Fruit fly (Drosophila melanogaster) whole organism, embryonic: ENCODE data around the gene pdm2.
A peak's percentile ranks its signal among the peaks of the same experiment; 100 is the strongest.

Experiments
- Adf1 ChIP-seq: fragments of 200-800 bp; sonication (Bioruptor generic); IDR thresholded peaks from 2 replicates; pipeline ENCODE4 v1.3.6; 2022; ENCODE audit warnings: missing biosample characterization, missing genetic modification characterization
- Awh ChIP-seq: fragments of 200-800 bp; sonication (Bioruptor generic); IDR thresholded peaks from 2 replicates; pipeline ENCODE4, ENCODE4 v1.3.6; 2022; ENCODE audit warnings: missing biosample characterization, missing genetic modification characterization
- CG10543 ChIP-seq: fragments of 200-800 bp; sonication (Bioruptor generic); optimal IDR thresholded peaks from 3 replicates; lab custom pipeline; 2017; ENCODE audit warnings: missing biosample characterization, mild to moderate bottlenecking, missing genetic modification characterization, moderate library complexity
- CG10979 ChIP-seq: fragments of 200-800 bp; sonication (Bioruptor generic); optimal IDR thresholded peaks from 2 replicates; lab custom pipeline; 2018; ENCODE audit warnings: missing biosample characterization, mild to moderate bottlenecking, missing genetic modification characterization, moderate library complexity
- CG11398 ChIP-seq: fragments of 200-800 bp; sonication (Bioruptor generic); optimal IDR thresholded peaks from 2 replicates; lab custom pipeline; 2016; ENCODE audit warnings: missing biosample characterization, missing genetic modification characterization
- CG12659 ChIP-seq: fragments of 200-800 bp; sonication (Bioruptor generic); optimal IDR thresholded peaks from 3 replicates; lab custom pipeline; 2017; ENCODE audit warnings: mild to moderate bottlenecking, missing biosample characterization, missing genetic modification reagents, missing genetic modification characterization
- CG12744 ChIP-seq: fragments of 200-800 bp; sonication (Bioruptor generic); optimal IDR thresholded peaks from 2 replicates; lab custom pipeline; 2016; ENCODE audit warnings: missing biosample characterization, missing genetic modification characterization
- CG12942 ChIP-seq: fragments of 200-800 bp; sonication (Bioruptor generic); optimal IDR thresholded peaks from 3 replicates; lab custom pipeline; 2016; ENCODE audit warnings: missing biosample characterization, missing genetic modification characterization
- CG13123 ChIP-seq: fragments of 200-800 bp; sonication (Bioruptor generic); optimal IDR thresholded peaks from 2 replicates; lab custom pipeline; 2016; ENCODE audit warnings: missing biosample characterization, missing genetic modification characterization
- CG15479 ChIP-seq: fragments of 200-800 bp; sonication (Bioruptor generic); optimal IDR thresholded peaks from 3 replicates; lab custom pipeline; 2019; ENCODE audit warnings: missing biosample characterization, mild to moderate bottlenecking, missing genetic modification characterization, moderate library complexity
- CG17568 ChIP-seq: fragments of 200-800 bp; sonication (Bioruptor generic); optimal IDR thresholded peaks from 2 replicates; lab custom pipeline; 2018; ENCODE audit warnings: missing biosample characterization, mild to moderate bottlenecking, missing genetic modification characterization, moderate library complexity
- CG17612 ChIP-seq: fragments of 200-800 bp; sonication (Bioruptor generic); IDR thresholded peaks from 2 replicates; pipeline ENCODE4 v1.3.6; 2022; ENCODE audit warnings: missing biosample characterization, missing genetic modification characterization
- CG17829 ChIP-seq: fragments of 200-800 bp; optimal IDR thresholded peaks from 2 replicates; lab custom pipeline; 2019; ENCODE audit warnings: missing biosample characterization, mild to moderate bottlenecking, missing genetic modification characterization, moderate library complexity
- CG2202 ChIP-seq: fragments of 200-800 bp; sonication (Bioruptor generic); optimal IDR thresholded peaks from 2 replicates; lab custom pipeline; 2018; ENCODE audit warnings: missing biosample characterization, mild to moderate bottlenecking, missing genetic modification characterization
- CG2889 ChIP-seq: fragments of 200-800 bp; sonication (Bioruptor generic); IDR thresholded peaks from 3 replicates; pipeline ENCODE4 v1.3.6; 2022; ENCODE audit warnings: missing biosample characterization, missing genetic modification characterization
- CG32532 ChIP-seq: fragments of 200-800 bp; sonication (Bioruptor generic); IDR thresholded peaks from 2 replicates; pipeline ENCODE4 v1.3.6; 2022; ENCODE audit warnings: missing biosample characterization, missing genetic modification characterization
- CG3281 ChIP-seq: fragments of 200-800 bp; sonication (Bioruptor generic); optimal IDR thresholded peaks from 3 replicates; lab custom pipeline; 2017; ENCODE audit warnings: missing biosample characterization, mild to moderate bottlenecking, missing genetic modification characterization
- CG6765 ChIP-seq: fragments of 200-800 bp; sonication (Bioruptor generic); optimal IDR thresholded peaks from 3 replicates; lab custom pipeline; 2017; ENCODE audit warnings: missing biosample characterization, mild to moderate bottlenecking, missing genetic modification characterization
- CG8089 ChIP-seq: fragments of 200-800 bp; sonication (Bioruptor generic); optimal IDR thresholded peaks from 3 replicates; lab custom pipeline; 2016; ENCODE audit warnings: missing biosample characterization, missing genetic modification characterization
- CoRest ChIP-seq: fragments of 200-800 bp; sonication (Bioruptor generic); optimal IDR thresholded peaks from 3 replicates; lab custom pipeline; 2018; ENCODE audit warnings: missing biosample characterization, mild to moderate bottlenecking, missing genetic modification characterization, moderate library complexity
- D19B ChIP-seq: fragments of 200-800 bp; sonication (Bioruptor generic); optimal IDR thresholded peaks from 2 replicates; lab custom pipeline; 2017; ENCODE audit warnings: missing biosample characterization, mild to moderate bottlenecking, missing genetic modification characterization
- ERR ChIP-seq: fragments of 200-800 bp; sonication (Bioruptor generic); optimal IDR thresholded peaks from 2 replicates; lab custom pipeline; 2016; ENCODE audit warnings: missing biosample characterization, missing genetic modification characterization
- H15 ChIP-seq: fragments of 200-800 bp; sonication (Bioruptor generic); IDR thresholded peaks from 3 replicates; pipeline ENCODE4 v1.3.6; 2022; ENCODE audit warnings: missing biosample characterization, missing genetic modification characterization
- HLHmδ ChIP-seq: fragments of 200-800 bp; sonication (Bioruptor generic); optimal IDR thresholded peaks from 2 replicates; lab custom pipeline; 2018; ENCODE audit warnings: missing biosample characterization, mild to moderate bottlenecking, missing genetic modification characterization, moderate library complexity
- Hmr ChIP-seq: fragments of 200-800 bp; sonication (Bioruptor generic); optimal IDR thresholded peaks from 3 replicates; lab custom pipeline; 2017; ENCODE audit warnings: mild to moderate bottlenecking, missing biosample characterization, missing genetic modification reagents, missing genetic modification characterization
- Hmx ChIP-seq: fragments of 200-800 bp; sonication (Bioruptor generic); optimal IDR thresholded peaks from 2 replicates; lab custom pipeline; 2016; ENCODE audit warnings: missing biosample characterization, missing genetic modification characterization
- Hr3 ChIP-seq: fragments of 200-800 bp; sonication (Bioruptor generic); optimal IDR thresholded peaks from 3 replicates; lab custom pipeline; 2016; ENCODE audit warnings: missing biosample characterization, missing genetic modification characterization
- Ptx1 ChIP-seq: fragments of 200-800 bp; sonication (Bioruptor generic); IDR thresholded peaks from 2 replicates; pipeline ENCODE4 v1.3.6; 2022; ENCODE audit warnings: missing biosample characterization, missing genetic modification characterization
- Ravus ChIP-seq: fragments of 200-800 bp; sonication (Bioruptor generic); IDR thresholded peaks from 2 replicates; pipeline ENCODE4 v1.3.6; 2022; ENCODE audit warnings: missing biosample characterization, missing genetic modification characterization
- Scr ChIP-seq: fragments of 200-800 bp; sonication (Bioruptor generic); IDR thresholded peaks from 2 replicates; pipeline ENCODE4 v1.3.6; 2022; ENCODE audit warnings: missing biosample characterization, missing genetic modification characterization; ENCODE audit not compliant: partially characterized antibody
- Spps ChIP-seq: fragments of 200-800 bp; sonication (Bioruptor generic); optimal IDR thresholded peaks from 2 replicates; lab custom pipeline; 2018; ENCODE audit warnings: missing biosample characterization, mild to moderate bottlenecking, missing genetic modification characterization
- Sry-β ChIP-seq: fragments of 200-800 bp; sonication (Bioruptor generic); optimal IDR thresholded peaks from 2 replicates; lab custom pipeline; 2018; ENCODE audit warnings: missing biosample characterization, mild to moderate bottlenecking, missing genetic modification characterization, moderate library complexity
- amos ChIP-seq: fragments of 200-800 bp; sonication (Bioruptor generic); IDR thresholded peaks from 2 replicates; pipeline ENCODE4 v1.3.6; 2022; ENCODE audit warnings: missing biosample characterization, missing genetic modification characterization; ENCODE audit not compliant: partially characterized antibody
- bigmax ChIP-seq: fragments of 200-800 bp; sonication (Bioruptor generic); optimal IDR thresholded peaks from 2 replicates; lab custom pipeline; 2018; ENCODE audit warnings: missing biosample characterization, mild to moderate bottlenecking, missing genetic modification characterization
- bowl ChIP-seq: fragments of 200-800 bp; sonication (Bioruptor generic); IDR thresholded peaks from 2 replicates; pipeline ENCODE4 v1.3.6; 2022; ENCODE audit warnings: missing biosample characterization, missing genetic modification characterization
- cad ChIP-seq: fragments of >200 bp; optimal IDR thresholded peaks from 2 replicates; lab custom pipeline; 2017; ENCODE audit warnings: missing biosample characterization, missing genetic modification characterization
- caup ChIP-seq: fragments of 200-800 bp; sonication (Bioruptor generic); optimal IDR thresholded peaks from 3 replicates; lab custom pipeline; 2017; ENCODE audit warnings: missing biosample characterization, mild to moderate bottlenecking, missing genetic modification characterization, moderate library complexity; ENCODE audit not compliant: severe bottlenecking
- danr ChIP-seq: fragments of 200-800 bp; sonication (Bioruptor generic); IDR thresholded peaks from 2 replicates; pipeline ENCODE4 v1.3.6; 2022; ENCODE audit warnings: missing biosample characterization, missing genetic modification characterization
- dati ChIP-seq: fragments of 200-800 bp; sonication (Bioruptor generic); IDR thresholded peaks from 2 replicates; pipeline ENCODE4 v1.3.6; 2022; ENCODE audit warnings: missing biosample characterization, missing genetic modification characterization
- eyg ChIP-seq: fragments of 200-800 bp; sonication (Bioruptor generic); optimal IDR thresholded peaks from 3 replicates; lab custom pipeline; 2016; ENCODE audit warnings: missing biosample characterization, missing genetic modification characterization
- fd3F ChIP-seq: fragments of 200-800 bp; sonication (Bioruptor generic); optimal IDR thresholded peaks from 2 replicates; lab custom pipeline; 2018; ENCODE audit warnings: missing biosample characterization, mild to moderate bottlenecking, missing genetic modification characterization, moderate library complexity
- her ChIP-seq: fragments of 200-800 bp; sonication (Bioruptor generic); optimal IDR thresholded peaks from 2 replicates; lab custom pipeline; 2016; ENCODE audit warnings: missing biosample characterization, missing genetic modification characterization
- jing ChIP-seq: fragments of 200-800 bp; sonication (Bioruptor generic); optimal IDR thresholded peaks from 2 replicates; lab custom pipeline; 2018; ENCODE audit warnings: missing biosample characterization, mild to moderate bottlenecking, missing genetic modification characterization
- p53 ChIP-seq: fragments of 200-800 bp; sonication (Bioruptor generic); optimal IDR thresholded peaks from 2 replicates; lab custom pipeline; 2016; ENCODE audit warnings: missing biosample characterization, missing genetic modification characterization
- pfk ChIP-seq: fragments of 200-800 bp; sonication (Bioruptor generic); optimal IDR thresholded peaks from 2 replicates; lab custom pipeline; 2018; ENCODE audit warnings: missing biosample characterization, mild to moderate bottlenecking, missing genetic modification characterization, moderate library complexity
- sens-2 ChIP-seq: fragments of 200-800 bp; sonication (Bioruptor generic); IDR thresholded peaks from 2 replicates; pipeline ENCODE4 v1.3.6; 2022; ENCODE audit warnings: missing biosample characterization, missing genetic modification characterization
- seq ChIP-seq: fragments of 200-800 bp; sonication (Bioruptor generic); IDR thresholded peaks from 2 replicates; pipeline ENCODE4 v1.3.6; 2022; ENCODE audit warnings: missing biosample characterization, missing genetic modification characterization
- shn ChIP-seq: fragments of 200-800 bp; sonication (Bioruptor generic); optimal IDR thresholded peaks from 3 replicates; lab custom pipeline; 2016; ENCODE audit warnings: missing biosample characterization, missing genetic modification characterization
- tap ChIP-seq: fragments of 200-800 bp; optimal IDR thresholded peaks from 3 replicates; lab custom pipeline; 2019; ENCODE audit warnings: missing biosample characterization, mild to moderate bottlenecking, missing genetic modification characterization, moderate library complexity
- vvl ChIP-seq: fragments of 200-800 bp; sonication (Bioruptor generic); IDR thresholded peaks from 2 replicates; pipeline ENCODE4 v1.3.6; 2022; ENCODE audit warnings: missing biosample characterization, missing genetic modification characterization

The pdm2 gene

dm6 chr2L:12704418-12704920 lies 47.5 kb downstream of the pdm2 start, which contains the start of the genes CG5776 and spict (continued):
- TF ChIP-seq fd3F (GFP tag; lab: Kevin White, UChicago) = peak; percentile 67
- TF ChIP-seq p53 (GFP tag; lab: Kevin White, UChicago) = no peak
- TF ChIP-seq Ptx1 (GFP tag; lab: Robert Waterston, UW) = peak; percentile 89
- peak; percentile 91 for TF ChIP-seq Hmr (GFP tag; lab: Kevin White, UChicago)
- TF ChIP-seq ERR = no peak
- no peak for TF ChIP-seq cad (GFP tag; lab: Kevin White, UChicago)
- TF ChIP-seq CG11398 = no peak
- peak; percentile 85 for TF ChIP-seq vvl (GFP tag; lab: Robert Waterston, UW)
- peak; percentile 57; the same call in 1 of the 3 replicates for TF ChIP-seq H15 (GFP tag; lab: Robert Waterston, UW)
- peak; percentile 40 for TF ChIP-seq Spps (tag; lab: Kevin White, UChicago)
- TF ChIP-seq jing (GFP tag; lab: Kevin White, UChicago) = peak; percentile 38
- peak; percentile 34; the same call in 1 of the 2 replicates for TF ChIP-seq amos (GFP tag; lab: Robert Waterston, UW)
- no peak for TF ChIP-seq CG6765 (GFP tag; lab: Kevin White, UChicago)
- no peak for TF ChIP-seq bigmax (GFP tag; lab: Kevin White, UChicago)
- TF ChIP-seq CG15479 (GFP tag; lab: Kevin White, UChicago) = peak; percentile 31
- TF ChIP-seq danr (GFP tag; lab: Robert Waterston, UW) = no peak
- no peak for TF ChIP-seq Hmx (GFP tag; lab: Kevin White, UChicago)
- peak; percentile 75 for TF ChIP-seq Hr3 (GFP tag; lab: Kevin White, UChicago)
- peak; percentile 70; the same call in 2 of the 3 replicates for TF ChIP-seq CG2889
- peak; percentile 88 for TF ChIP-seq CG12659 (GFP tag; lab: Kevin White, UChicago)
- TF ChIP-seq CG12744 (GFP tag; lab: Kevin White, UChicago) = no peak
- no peak for TF ChIP-seq CG17612 (GFP tag; lab: Robert Waterston, UW)
- TF ChIP-seq bowl = peak; percentile 37; the same call in 1 of the 2 replicates
- peak; percentile 51 for TF ChIP-seq CG10979
- no peak for TF ChIP-seq CG17568 (GFP tag; lab: Kevin White, UChicago)
- TF ChIP-seq sens-2 (GFP tag; lab: Robert Waterston, UW) = 0 out of 2 replicates have a peak, but pooled peaks have one; percentile 31
- TF ChIP-seq CG17829 (tag; lab: Kevin White, UChicago) = peak; percentile 83
- TF ChIP-seq CoRest (tag; lab: Kevin White, UChicago) = peak; percentile 87
- TF ChIP-seq D19B (GFP tag; lab: Kevin White, UChicago) = peak; percentile 3
- peak; percentile 3 for TF ChIP-seq HLHmδ
- peak; percentile 15 for TF ChIP-seq shn (GFP tag; lab: Kevin White, UChicago)
- TF ChIP-seq Sry-β (GFP tag; lab: Kevin White, UChicago) = peak; percentile 99
- peak; percentile 60 for TF ChIP-seq Scr (GFP tag; lab: Robert Waterston, UW)
- TF ChIP-seq CG13123 (GFP tag; lab: Kevin White, UChicago) = no peak
- TF ChIP-seq Ravus (GFP tag; lab: Robert Waterston, UW) = peak; percentile 45
- no peak for TF ChIP-seq her
- peak; percentile 84 for TF ChIP-seq CG32532
- peak; percentile 36 for TF ChIP-seq CG12942 (GFP tag; lab: Kevin White, UChicago)
- TF ChIP-seq eyg (GFP tag; lab: Kevin White, UChicago) = no peak
- TF ChIP-seq pfk (GFP tag; lab: Kevin White, UChicago) = no peak
- peak; percentile 70 for TF ChIP-seq CG3281 (GFP tag; lab: Kevin White, UChicago)
- TF ChIP-seq Awh (GFP tag; lab: Robert Waterston, UW) = peak; percentile 59; the same call in 1 of the 2 replicates
- peak; percentile 61 for TF ChIP-seq CG2202 (tag; lab: Kevin White, UChicago)
- TF ChIP-seq seq (GFP tag; lab: Robert Waterston, UW) = 0 out of 2 replicates have a peak, but pooled peaks have one; percentile 58
- TF ChIP-seq caup (GFP tag; lab: Kevin White, UChicago) = peak; percentile 32
- no peak for TF ChIP-seq tap (tag; lab: Kevin White, UChicago)
- TF ChIP-seq dati (GFP tag; lab: Robert Waterston, UW) = no peak
- no peak for TF ChIP-seq CG8089 (GFP tag; lab: Kevin White, UChicago)
- TF ChIP-seq Adf1 (GFP tag; lab: Robert Waterston, UW) = peak; percentile 65
- peak; percentile 80 for TF ChIP-seq CG10543 (GFP tag; lab: Kevin White, UChicago)
